Fruit fly (Drosophila melanogaster): ENCODE data around the gene CG4116.

The CG4116 gene

DNA sequence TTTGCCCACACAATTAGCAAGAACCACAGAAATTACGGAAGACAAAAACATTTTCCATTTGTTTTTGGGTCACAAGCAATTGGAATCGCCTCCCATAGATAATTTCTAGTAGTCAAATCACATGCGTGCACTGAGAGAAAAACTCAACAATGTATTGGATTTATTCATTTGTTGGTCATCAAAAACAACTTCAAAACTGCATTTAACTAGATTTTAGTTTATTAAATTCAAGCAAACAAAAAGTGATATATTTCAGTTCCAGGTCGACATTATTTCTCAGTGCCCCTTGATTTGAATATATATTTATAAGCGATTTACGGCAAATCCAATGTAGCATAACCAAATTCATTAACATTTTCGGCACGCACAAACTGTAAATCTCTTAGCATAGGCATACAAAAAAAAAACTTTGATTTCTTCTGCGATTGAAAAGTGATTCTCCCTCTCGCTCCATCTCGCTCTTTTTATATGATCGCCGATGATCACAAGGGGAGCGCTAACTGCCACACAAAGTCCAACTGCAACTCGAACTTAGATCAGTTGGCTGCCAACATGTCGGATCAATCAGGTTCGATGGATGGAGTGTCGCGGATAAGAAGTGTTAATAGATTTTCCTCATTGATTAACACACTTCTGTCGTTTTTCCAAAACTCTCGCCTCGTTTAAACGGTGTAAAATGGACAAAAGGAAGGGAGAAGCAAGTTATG is 41.7 kb downstream of the CG4116 start (continued):
- peak; percentile 51 for TF ChIP-seq CG17359 (tag; optimal IDR thresholded peaks at IDR 0.05)
- peak; percentile 71; the same call in 2 of the 3 replicates for TF ChIP-seq so (GFP tag; IDR thresholded peaks at IDR 0.05)
- TF ChIP-seq Gug (GFP tag; IDR thresholded peaks at IDR 0.05): peak; percentile 25; the same call in 2 of the 4 replicates
- TF ChIP-seq sim (GFP tag; IDR thresholded peaks at IDR 0.05): no peak
- no peak for TF ChIP-seq Lim3 (GFP tag; IDR thresholded peaks at IDR 0.05)
- no peak for TF ChIP-seq TFAM (GFP tag; optimal IDR thresholded peaks at IDR 0.05)
- no peak for TF ChIP-seq Hey (tag; optimal IDR thresholded peaks at IDR 0.05)
- TF ChIP-seq bsh (GFP tag; optimal IDR thresholded peaks at IDR 0.05): peak in 1 of 2 experiments; percentile 78
- TF ChIP-seq CkIIα-i1 (GFP tag; IDR thresholded peaks at IDR 0.05): no peak
- TF ChIP-seq mirr (GFP tag; optimal IDR thresholded peaks at IDR 0.05): no peak
- TF ChIP-seq Aef1 (GFP tag; IDR thresholded peaks at IDR 0.05): peak; percentile 63; the same call in 2 of the 3 replicates
- TF ChIP-seq Dip3 (GFP tag; optimal IDR thresholded peaks at IDR 0.05): peak; percentile 8
- no peak for TF ChIP-seq Stat92E (GFP tag; optimal IDR thresholded peaks at IDR 0.05)
- no peak for TF ChIP-seq hth (optimal IDR thresholded peaks at IDR 0.05)
- TF ChIP-seq disco-r (GFP tag; optimal IDR thresholded peaks at IDR 0.05): peak; percentile 42
- TF ChIP-seq cg (GFP tag; optimal IDR thresholded peaks at IDR 0.05): no peak
- peak; percentile 41; the same call in 1 of the 2 replicates for TF ChIP-seq ranshi (GFP tag; IDR thresholded peaks at IDR 0.05)
- 0 out of 2 replicates have a peak, but pooled peaks have one; percentile 27 for TF ChIP-seq CG11085 (GFP tag; IDR thresholded peaks at IDR 0.05)
- TF ChIP-seq CG10267 (tag; optimal IDR thresholded peaks at IDR 0.05): peak; percentile 39
- TF ChIP-seq zen2 (GFP tag; IDR thresholded peaks at IDR 0.05; ENCODE audit: partially characterized antibody): no peak
- no peak for TF ChIP-seq kay (GFP tag; optimal IDR thresholded peaks at IDR 0.05)
- TF ChIP-seq peb (GFP tag; IDR thresholded peaks at IDR 0.05): no peak
- TF ChIP-seq Atf6 (GFP tag; IDR thresholded peaks at IDR 0.05): peak; percentile 45; the same call in 1 of the 2 replicates
- TF ChIP-seq ab (GFP tag; optimal IDR thresholded peaks at IDR 0.05): no peak
- TF ChIP-seq jing (GFP tag; optimal IDR thresholded peaks at IDR 0.05): peak; percentile 43
- peak; percentile 43 for TF ChIP-seq crc (GFP tag; optimal IDR thresholded peaks at IDR 0.05)
- TF ChIP-seq CG7556 (GFP tag; optimal IDR thresholded peaks at IDR 0.05): peak; percentile 42
- no peak for TF ChIP-seq fd64A (GFP tag; optimal IDR thresholded peaks at IDR 0.05)
- TF ChIP-seq lola (GFP tag; optimal IDR thresholded peaks at IDR 0.05): peak in 1 of 3 experiments; percentile 52
- TF ChIP-seq Blimp-1 (GFP tag; optimal IDR thresholded peaks at IDR 0.05): peak; percentile 62
- TF ChIP-seq CG8089 (GFP tag; optimal IDR thresholded peaks at IDR 0.05): peak; percentile 28
- TF ChIP-seq CG10462 (GFP tag; optimal IDR thresholded peaks at IDR 0.05): peak; percentile 24
- TF ChIP-seq CG15479 (GFP tag; optimal IDR thresholded peaks at IDR 0.05): no peak
- TF ChIP-seq CG12071 (GFP tag; optimal IDR thresholded peaks at IDR 0.05): peak; percentile 9
- TF ChIP-seq MESR4 (GFP tag; optimal IDR thresholded peaks at IDR 0.05): no peak
- peak; percentile 78 for TF ChIP-seq CG1603 (tag; optimal IDR thresholded peaks at IDR 0.05)
- peak; percentile 27 for TF ChIP-seq CG15696 (tag; optimal IDR thresholded peaks at IDR 0.05)
- TF ChIP-seq Fer3 (tag; optimal IDR thresholded peaks at IDR 0.05): peak; percentile 49
- peak; percentile 37 for TF ChIP-seq CG16863 (GFP tag; optimal IDR thresholded peaks at IDR 0.05)
- TF ChIP-seq CG18476 (GFP tag; optimal IDR thresholded peaks at IDR 0.05): peak; percentile 1
- TF ChIP-seq grau (tag; optimal IDR thresholded peaks at IDR 0.05): peak; percentile 67
- TF ChIP-seq ac (GFP tag; optimal IDR thresholded peaks at IDR 0.05): no peak
- peak; percentile 17 for TF ChIP-seq CG12942 (GFP tag; optimal IDR thresholded peaks at IDR 0.05)
- TF ChIP-seq Myb (GFP tag; optimal IDR thresholded peaks at IDR 0.05): peak; percentile 28
- peak; percentile 25 for TF ChIP-seq CG10654 (GFP tag; optimal IDR thresholded peaks at IDR 0.05)
- TF ChIP-seq slp2 (GFP tag; optimal IDR thresholded peaks at IDR 0.05): peak; percentile 47
- TF ChIP-seq fu2 (GFP tag; optimal IDR thresholded peaks at IDR 0.05): peak; percentile 2
- TF ChIP-seq bbx (GFP tag; IDR thresholded peaks at IDR 0.05; ENCODE audit: partially characterized antibody): no peak
- TF ChIP-seq CG11695 (GFP tag; IDR thresholded peaks at IDR 0.05): peak; percentile 58; the same call in 1 of the 3 replicates
